Worm (Caenorhabditis elegans): ENCODE measurements around the gene rps-1.
A peak's percentile ranks its signal among the peaks of the same experiment; 100 is the strongest.

The rps-1 gene

DNA sequence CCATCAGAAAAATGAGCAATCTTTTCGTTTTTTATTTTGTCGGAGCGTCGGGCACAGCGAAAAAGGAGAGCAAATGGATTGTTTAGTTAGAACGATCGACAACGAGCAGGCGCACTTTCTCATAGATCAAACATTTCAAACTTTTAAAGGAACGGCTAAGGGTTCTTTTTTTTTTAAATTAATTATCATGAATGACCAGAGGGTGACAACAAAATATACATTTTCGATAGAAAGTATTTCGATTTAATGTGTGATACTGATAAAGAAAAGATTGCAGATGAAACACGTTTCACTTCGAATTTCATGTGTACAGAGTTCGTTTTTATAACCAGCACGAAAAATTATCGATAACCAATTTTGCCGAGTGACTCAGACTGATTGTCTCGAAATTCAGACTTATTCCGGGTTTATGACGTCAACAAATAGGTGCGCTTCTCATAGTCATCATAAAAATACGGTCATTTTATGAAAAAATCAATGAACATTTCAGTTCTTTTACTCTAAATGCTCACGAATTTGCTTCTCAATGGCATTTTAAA lies 30.9 kb downstream of the rps-1 start (continued):
- TF ChIP-seq F26F4.8 (GFP tag; conservative IDR thresholded peaks at IDR 0.05) (no peak), pqm-1 (tag; optimal IDR thresholded peaks at IDR 0.05) (peak; percentile 75), snpc-1.2 (GFP tag; IDR thresholded peaks at IDR 0.05) (no peak), dmd-6 (GFP tag; IDR thresholded peaks at IDR 0.05) (peak; percentile 75), nhr-102 (tag; optimal IDR thresholded peaks at IDR 0.05) (no peak), madf-5 (GFP tag; IDR thresholded peaks at IDR 0.05) (no peak), skn-1 (tag; optimal IDR thresholded peaks at IDR 0.05) (no peak), hif-1 (tag; optimal IDR thresholded peaks at IDR 0.05) (peak in 1 of 2 experiments; percentile 26), lin-38 (GFP tag; IDR thresholded peaks at IDR 0.05) (no peak), lin-1 (GFP tag; IDR thresholded peaks at IDR 0.05) (peak; percentile 9; the same call in 1 of the 2 replicates), lsy-2 (tag; optimal IDR thresholded peaks at IDR 0.05) (peak in 1 of 2 experiments; percentile 29), aha-1 (tag) (peak; percentile 93), mep-1 (tag; optimal IDR thresholded peaks at IDR 0.05) (no peak), daf-16 (GFP tag; optimal IDR thresholded peaks at IDR 0.05) (no peak), daf-16 (tag; optimal IDR thresholded peaks at IDR 0.05) (peak; percentile 75), unc-39 (tag; optimal IDR thresholded peaks at IDR 0.05) (no peak), pha-4 (GFP tag; IDR thresholded peaks at IDR 0.05) (0 out of 2 replicates have a peak, but pooled peaks have one; percentile 6), pha-4 (tag; optimal IDR thresholded peaks at IDR 0.05) (no peak), tra-1 (GFP tag; IDR thresholded peaks at IDR 0.05) (no peak), cey-2 (tag; optimal IDR thresholded peaks at IDR 0.05; ENCODE audit: borderline replicate concordance, insufficient read depth) (no peak), nhr-42 (GFP tag; IDR thresholded peaks at IDR 0.05) (no peak), lim-7 (GFP tag; IDR thresholded peaks at IDR 0.05) (no peak), php-3 (GFP tag; IDR thresholded peaks at IDR 0.05) (peak; percentile 62; the same call in 1 of the 2 replicates), hlh-11 (tag; optimal IDR thresholded peaks at IDR 0.05) (peak; percentile 75)

DNA sequence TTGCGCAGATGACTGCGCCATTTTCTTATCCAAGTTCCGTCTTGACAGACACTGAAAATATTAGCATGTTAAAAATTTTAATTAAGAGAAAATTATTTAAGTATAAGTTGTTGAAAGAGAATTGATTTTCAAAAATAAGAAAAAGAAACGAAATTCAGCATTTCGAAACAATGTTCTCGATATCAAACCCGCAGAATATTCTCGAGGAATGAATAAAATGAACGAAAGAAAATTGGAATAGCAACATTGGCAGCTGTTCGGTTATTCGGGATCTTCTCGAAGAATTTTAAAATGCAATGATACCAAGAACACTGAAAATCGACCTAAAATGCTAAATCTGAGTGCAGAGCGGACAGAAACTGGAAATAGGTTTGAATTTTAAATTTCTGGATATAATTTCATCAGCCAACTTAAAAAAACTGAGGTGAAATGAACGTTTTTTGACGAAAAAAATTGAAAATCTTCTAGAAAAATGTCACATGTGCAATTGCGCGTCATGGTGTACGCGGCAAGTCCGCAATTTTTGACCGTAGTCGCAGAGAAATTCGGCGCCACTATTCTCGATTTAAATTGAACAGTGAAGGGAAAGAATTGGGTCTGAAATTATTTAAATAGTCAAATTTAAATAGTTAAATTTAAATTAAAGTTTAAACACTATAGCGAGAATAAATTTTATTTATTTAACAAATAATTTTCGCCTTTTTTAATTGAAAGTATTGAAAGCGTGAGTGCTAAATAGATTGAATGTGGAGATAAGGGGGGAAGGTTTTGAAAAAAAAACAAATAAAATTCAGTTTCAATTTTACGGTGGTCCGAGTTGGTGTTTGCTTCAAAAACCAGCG lies 32.6 kb downstream of the rps-1 start, which contains the start of the genes cct-5 and F25F2.1:
Gene cct-5 (minus strand): TSS at position 51 of the 842 bp plus-strand sequence.
Gene F25F2.1 (plus strand): TSS at position 792 of the 842 bp plus-strand sequence.
- peak; percentile 74 for TF ChIP-seq nhr-6 (tag; optimal IDR thresholded peaks at IDR 0.05)
- TF ChIP-seq dmd-6 (GFP tag; IDR thresholded peaks at IDR 0.05): 0 out of 2 replicates have a peak, but pooled peaks have one; percentile 22
- TF ChIP-seq unc-130 (GFP tag; optimal IDR thresholded peaks at IDR 0.05): peak; percentile 76
- peak; percentile 67 for TF ChIP-seq mep-1 (tag; optimal IDR thresholded peaks at IDR 0.05)
- TF ChIP-seq hlh-11 (tag; optimal IDR thresholded peaks at IDR 0.05): peak; percentile 39
- TF ChIP-seq ceh-32 (tag; optimal IDR thresholded peaks at IDR 0.05; ENCODE audit: poor library complexity): no peak
- peak; percentile 35 for TF ChIP-seq dve-1 (tag; optimal IDR thresholded peaks at IDR 0.05; ENCODE audit: insufficient read depth)
- no peak for TF ChIP-seq Y48G9A.11 (GFP tag; IDR thresholded peaks at IDR 0.05)
- TF ChIP-seq hlh-30 (tag; optimal IDR thresholded peaks at IDR 0.05; ENCODE audit: insufficient read depth): peak; percentile 77
- peak; percentile 73 for TF ChIP-seq lin-13 (GFP tag; optimal IDR thresholded peaks at IDR 0.05)
- peak; percentile 29 for TF ChIP-seq nhr-28 (tag; optimal IDR thresholded peaks at IDR 0.05)
- peak; percentile 69 for TF ChIP-seq ztf-7 (tag; optimal IDR thresholded peaks at IDR 0.05)
- no peak for TF ChIP-seq spr-3 (GFP tag; optimal IDR thresholded peaks at IDR 0.05)
- TF ChIP-seq T20F7.1 (GFP tag; optimal IDR thresholded peaks at IDR 0.05): peak; percentile 54
- TF ChIP-seq nhr-11 (tag; optimal IDR thresholded peaks at IDR 0.05): peak; percentile 19
- TF ChIP-seq spr-1 (tag; optimal IDR thresholded peaks at IDR 0.05): no peak
- peak; percentile 56 for TF ChIP-seq hmg-1.1 (GFP tag; IDR thresholded peaks at IDR 0.05)
- peak; percentile 26 for TF ChIP-seq nhr-77 (tag; optimal IDR thresholded peaks at IDR 0.05)
- TF ChIP-seq lsy-2 (tag; optimal IDR thresholded peaks at IDR 0.05): peak in 1 of 2 experiments; percentile 95
- no peak for TF ChIP-seq F10B5.3 (tag; optimal IDR thresholded peaks at IDR 0.05)
- peak in 1 of 2 experiments; percentile 8 for TF ChIP-seq hif-1 (tag; optimal IDR thresholded peaks at IDR 0.05)
- TF ChIP-seq arid-1 (GFP tag; conservative IDR thresholded peaks at IDR 0.05): peak; percentile 53; the same call in 1 of the 2 replicates
- TF ChIP-seq lin-38 (GFP tag; IDR thresholded peaks at IDR 0.05): peak; percentile 68
- TF ChIP-seq aha-1 (tag): peak; percentile 92
- TF ChIP-seq mes-2 (tag; optimal IDR thresholded peaks at IDR 0.05; ENCODE audit: poor library complexity, severe bottlenecking): peak; percentile 70
- TF ChIP-seq ZK546.5 (tag; optimal IDR thresholded peaks at IDR 0.05): no peak
- peak; percentile 26 for TF ChIP-seq rbr-2 (tag; optimal IDR thresholded peaks at IDR 0.05)
- TF ChIP-seq lin-1 (GFP tag; IDR thresholded peaks at IDR 0.05): no peak
- no peak for TF ChIP-seq ctbp-1 (GFP tag; IDR thresholded peaks at IDR 0.05)
- peak; percentile 85 for TF ChIP-seq dpl-1 (GFP tag; optimal IDR thresholded peaks at IDR 0.05)

All from whole organism, L4 larva.